Worm (Caenorhabditis elegans) whole organism, L3 larva: ENCODE data around the gene pxd-1.

Experiments used
- R02D3.7 ChIP-seq: fragments of 150-350 bp; optimal IDR thresholded peaks from 2 replicates; lab custom pipeline; 2014; ENCODE audit warnings: missing biosample characterization, missing genetic modification characterization
- ZK546.5 ChIP-seq: sonication (generic microtip); optimal IDR thresholded peaks from 2 replicates; lab custom pipeline; 2017; ENCODE audit warnings: missing biosample characterization, missing genetic modification characterization
- ama-1 ChIP-seq: fragments of 150-350 bp; optimal IDR thresholded peaks from 2 replicates; lab custom pipeline; 2018
- ceh-28 ChIP-seq: fragments of 150-350 bp; optimal IDR thresholded peaks from 2 replicates; lab custom pipeline; 2014; ENCODE audit warnings: missing biosample characterization, missing genetic modification reagents, missing genetic modification characterization
- ceh-82 ChIP-seq: fragments of 150-350 bp; optimal IDR thresholded peaks from 2 replicates; lab custom pipeline; 2014; ENCODE audit warnings: missing biosample characterization, missing genetic modification characterization
- daf-12 ChIP-seq: fragments of 150-350 bp; optimal IDR thresholded peaks from 2 replicates; lab custom pipeline; 2014; ENCODE audit warnings: missing biosample characterization, missing genetic modification reagents, missing genetic modification characterization
- egl-27 ChIP-seq: sonication (generic microtip); optimal IDR thresholded peaks from 4 replicates; lab custom pipeline; 2017; ENCODE audit warnings: missing biosample characterization, missing genetic modification reagents, missing genetic modification characterization
- elt-2 ChIP-seq: sonication (generic microtip); optimal IDR thresholded peaks from 2 replicates; lab custom pipeline; 2016; ENCODE audit warnings: missing genetic modification reagents, mild to moderate bottlenecking, missing genetic modification characterization, missing compliant biosample characterization
- hmg-11 ChIP-seq: sonication (generic microtip); optimal IDR thresholded peaks from 2 replicates; lab custom pipeline; 2016; ENCODE audit warnings: missing genetic modification characterization, missing compliant biosample characterization
- jun-1 ChIP-seq: fragments of 150-350 bp; optimal IDR thresholded peaks from 2 replicates; lab custom pipeline; 2014; ENCODE audit warnings: missing biosample characterization, missing genetic modification reagents, missing genetic modification characterization
- lin-15B ChIP-seq: fragments of 150-350 bp; optimal IDR thresholded peaks from 2 replicates; lab custom pipeline; 2014; ENCODE audit warnings: missing biosample characterization, missing genetic modification characterization
- lin-39 ChIP-seq: fragments of 150-350 bp; optimal IDR thresholded peaks from 2 replicates; lab custom pipeline; 2018; ENCODE audit warnings: missing biosample characterization, missing genetic modification reagents, missing genetic modification characterization
- lsy-12 ChIP-seq: sonication (generic microtip); optimal IDR thresholded peaks from 2 replicates; lab custom pipeline; 2016; ENCODE audit warnings: mild to moderate bottlenecking, missing genetic modification characterization, missing compliant biosample characterization
- mdl-1 ChIP-seq: fragments of 150-350 bp; optimal IDR thresholded peaks from 2 replicates; lab custom pipeline; 2014; ENCODE audit warnings: missing biosample characterization, missing genetic modification characterization
- mml-1 ChIP-seq: fragments of 150-350 bp; sonication (generic microtip); optimal IDR thresholded peaks from 3 replicates; lab custom pipeline; 2014; ENCODE audit warnings: missing biosample characterization, missing genetic modification characterization
- nfya-1 ChIP-seq: sonication (generic microtip); optimal IDR thresholded peaks from 2 replicates; lab custom pipeline; 2017; ENCODE audit warnings: missing genetic modification characterization, mild to moderate bottlenecking, missing compliant biosample characterization, antibody characterized with exemption, moderate library complexity; ENCODE audit not compliant: insufficient read depth
- nhr-11 ChIP-seq: fragments of 150-350 bp; optimal IDR thresholded peaks from 2 replicates; lab custom pipeline; 2014; ENCODE audit warnings: missing biosample characterization, missing genetic modification characterization
- nhr-12 ChIP-seq: fragments of 150-350 bp; optimal IDR thresholded peaks from 2 replicates; lab custom pipeline; 2014; ENCODE audit warnings: missing biosample characterization, missing genetic modification characterization
- nhr-23 ChIP-seq: fragments of 150-350 bp; optimal IDR thresholded peaks from 2 replicates; lab custom pipeline; 2014; ENCODE audit warnings: missing biosample characterization, missing genetic modification reagents, missing genetic modification characterization
- nhr-25 ChIP-seq: sonication (generic microtip); optimal IDR thresholded peaks from 2 replicates; lab custom pipeline; 2017; ENCODE audit warnings: missing biosample characterization, missing genetic modification characterization
- nhr-28 ChIP-seq: fragments of 150-350 bp; optimal IDR thresholded peaks from 2 replicates; lab custom pipeline; 2014; ENCODE audit warnings: missing biosample characterization, missing genetic modification characterization
- nhr-43 ChIP-seq: sonication (generic microtip); optimal IDR thresholded peaks from 2 replicates; lab custom pipeline; 2016; ENCODE audit warnings: mild to moderate bottlenecking, missing genetic modification characterization, missing compliant biosample characterization; ENCODE audit not compliant: poor library complexity, severe bottlenecking
- nhr-67 ChIP-seq: fragments of 150-350 bp; optimal IDR thresholded peaks from 2 replicates; lab custom pipeline; 2014; ENCODE audit warnings: missing biosample characterization, missing genetic modification characterization
- pha-4 ChIP-seq: fragments of 150-350 bp; optimal IDR thresholded peaks from 2 replicates; lab custom pipeline; 2014; ENCODE audit warnings: missing biosample characterization, missing genetic modification reagents, missing genetic modification characterization
- pqm-1 ChIP-seq: fragments of 150-350 bp; optimal IDR thresholded peaks from 2 replicates; lab custom pipeline; 2017; ENCODE audit warnings: missing biosample characterization, missing genetic modification characterization, inconsistent platforms
- sea-2 ChIP-seq: fragments of 150-350 bp; sonication (generic microtip); optimal IDR thresholded peaks from 4 replicates; lab custom pipeline; 2014; ENCODE audit warnings: missing biosample characterization, missing genetic modification reagents, missing genetic modification characterization
- skn-1 ChIP-seq: fragments of 150-350 bp; optimal IDR thresholded peaks from 2 replicates; lab custom pipeline; 2014; ENCODE audit warnings: missing biosample characterization, missing genetic modification characterization
- snpc-4 ChIP-seq: fragments of 150-350 bp; optimal IDR thresholded peaks from 2 replicates; lab custom pipeline; 2014; ENCODE audit warnings: missing biosample characterization, missing genetic modification characterization
- unc-39 ChIP-seq: sonication (generic microtip); optimal IDR thresholded peaks from 4 replicates; lab custom pipeline; 2017; ENCODE audit warnings: missing biosample characterization, missing genetic modification characterization
- unc-62 ChIP-seq: fragments of 150-350 bp; sonication (generic microtip); optimal IDR thresholded peaks from 4 replicates; lab custom pipeline; 2014; ENCODE audit warnings: missing biosample characterization, missing genetic modification reagents, missing genetic modification characterization
- zag-1 ChIP-seq: fragments of 150-350 bp; optimal IDR thresholded peaks from 2 replicates; lab custom pipeline; 2014; ENCODE audit warnings: missing biosample characterization, missing genetic modification characterization
- ztf-11 ChIP-seq: fragments of 150-350 bp; optimal IDR thresholded peaks from 2 replicates; lab custom pipeline; 2014; ENCODE audit warnings: missing biosample characterization, missing genetic modification characterization
- ztf-4 ChIP-seq: fragments of 150-350 bp; optimal IDR thresholded peaks from 2 replicates; lab custom pipeline; 2014; ENCODE audit warnings: missing biosample characterization, missing genetic modification characterization

pxd-1 gene

ce11 chrIII:4018591-4019580 lies 12.9 kb downstream of the pxd-1 start:
- peak; percentile 6 for TF ChIP-seq nhr-23
- peak; percentile 17 for TF ChIP-seq pha-4
- peak; percentile 42 for TF ChIP-seq snpc-4
- peak; percentile 63 for TF ChIP-seq nfya-1 (tag; lab: Kevin White, UChicago)
- no peak for TF ChIP-seq mdl-1
- no peak for TF ChIP-seq unc-62
- peak; percentile 81 for TF ChIP-seq lin-39 (tag; lab: Kevin White, UChicago)
- TF ChIP-seq jun-1 (tag; lab: Kevin White, UChicago) = no peak
- TF ChIP-seq ztf-11 (tag; lab: Kevin White, UChicago) = no peak
- TF ChIP-seq elt-2 (tag; lab: Kevin White, UChicago) = peak; percentile 80
- peak; percentile 31 for TF ChIP-seq nhr-25
- peak; percentile 57 for TF ChIP-seq pqm-1 (tag; lab: Kevin White, UChicago)

ce11 chrIII:4019801-4020200 lies 13.9 kb downstream of the pxd-1 start, which contains the start of gene snpc-3.4:
Gene snpc-3.4, plus strand, starts transcription at chrIII:4020037.
- TF ChIP-seq hmg-11 (peak; percentile 41), zag-1 (tag; lab: Kevin White, UChicago) (no peak), lin-15B (tag; lab: Kevin White, UChicago) (peak; percentile 76), R02D3.7 (tag; lab: Kevin White, UChicago) (no peak), lin-39 (tag; lab: Kevin White, UChicago) (peak; percentile 74), sea-2 (GFP tag; lab: Kevin White, UChicago) (no peak), skn-1 (tag; lab: Kevin White, UChicago) (peak; percentile 42), nhr-23 (peak; percentile 57), ZK546.5 (tag; lab: Kevin White, UChicago) (no peak), snpc-4 (peak; percentile 53), pha-4 (peak; percentile 89), elt-2 (tag; lab: Kevin White, UChicago) (no peak), nhr-43 (tag; lab: Kevin White, UChicago) (peak; percentile 16), nfya-1 (tag; lab: Kevin White, UChicago) (peak; percentile 92), nhr-25 (peak; percentile 68), ama-1 (lab: Kevin White, UChicago) (no peak), ceh-82 (tag; lab: Kevin White, UChicago) (no peak), daf-12 (tag; lab: Kevin White, UChicago) (no peak)
- TF ChIP-seq, all 47 proteins: peak for 10

DNA sequence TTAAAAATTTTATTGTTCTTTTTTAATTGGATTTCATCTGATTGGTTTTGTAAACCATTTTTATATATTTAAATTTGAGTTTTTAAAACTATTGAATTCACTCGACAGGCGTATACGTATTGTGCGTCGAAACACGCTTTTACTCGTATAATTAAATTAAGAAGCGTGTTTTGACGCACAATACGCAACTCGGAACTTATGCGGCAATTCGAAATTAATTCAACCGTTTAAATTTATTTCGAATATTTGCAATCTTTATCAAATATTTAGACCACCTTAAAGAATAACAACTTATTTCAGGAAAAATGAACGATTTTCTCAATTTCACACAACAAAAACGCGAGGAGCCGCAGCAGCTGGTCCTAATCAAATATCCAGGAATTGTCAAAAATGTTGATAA lies 15.9 kb downstream of the pxd-1 start, which contains the start of gene tftc-5:
Gene tftc-5, plus strand, starts transcription at position 301 of the 400 bp plus-strand sequence.
- TF ChIP-seq hmg-11 (no peak), sea-2 (GFP tag; lab: Kevin White, UChicago) (no peak), lin-39 (tag; lab: Kevin White, UChicago) (no peak), nhr-11 (tag; lab: Kevin White, UChicago) (no peak), unc-39 (tag; lab: Kevin White, UChicago) (no peak), ztf-11 (tag; lab: Kevin White, UChicago) (no peak), nhr-12 (no peak), lsy-12 (no peak)
- TF ChIP-seq, all 47 proteins: peak for 0

ce11 chrIII:4028061-4028460 lies 22.1 kb downstream of the pxd-1 start, which contains the start of gene T02C12.5:
Gene T02C12.5, minus strand, starts transcription at chrIII:4028161.
- TF ChIP-seq R02D3.7 (tag; lab: Kevin White, UChicago) (no peak), nhr-67 (tag; lab: Kevin White, UChicago) (no peak), lsy-12 (no peak), ama-1 (lab: Kevin White, UChicago) (no peak), ZK546.5 (tag; lab: Kevin White, UChicago) (no peak), zag-1 (tag; lab: Kevin White, UChicago) (no peak), nhr-11 (tag; lab: Kevin White, UChicago) (no peak), skn-1 (tag; lab: Kevin White, UChicago) (no peak), egl-27 (no peak), nfya-1 (tag; lab: Kevin White, UChicago) (no peak), ceh-28 (no peak), unc-39 (tag; lab: Kevin White, UChicago) (no peak), daf-12 (tag; lab: Kevin White, UChicago) (no peak), nhr-28 (tag; lab: Kevin White, UChicago) (no peak), ztf-4 (tag; lab: Kevin White, UChicago) (no peak), pqm-1 (tag; lab: Kevin White, UChicago) (no peak), ztf-11 (tag; lab: Kevin White, UChicago) (no peak), mml-1 (no peak)
